Worm (Caenorhabditis elegans) whole organism, young adult: ENCODE results near the gene dyf-19.
A peak's percentile ranks its signal among the peaks of the same experiment; 100 is the strongest.

Source experiments
- B0019.2 ChIP-seq: fragments of 200-800 bp; sonication (Bioruptor generic); conservative IDR thresholded peaks from 2 replicates; pipeline ENCODE4 v1.3.6; 2022; ENCODE audit warnings: missing genetic modification reagents, missing genetic modification characterization, missing compliant biosample characterization
- C06A6.2 ChIP-seq: fragments of 200-800 bp; sonication (Bioruptor generic); conservative IDR thresholded peaks from 2 replicates; pipeline ENCODE4 v1.3.6; 2022; ENCODE audit warnings: missing genetic modification characterization, missing compliant biosample characterization
- F10E7.11 ChIP-seq: sonication (generic microtip); optimal IDR thresholded peaks from 2 replicates; lab custom pipeline; 2017; ENCODE audit warnings: mild to moderate bottlenecking, missing genetic modification characterization, moderate library complexity, missing compliant biosample characterization
- F22D6.2 ChIP-seq: sonication (generic microtip); optimal IDR thresholded peaks from 2 replicates; lab custom pipeline; 2016; ENCODE audit warnings: mild to moderate bottlenecking, missing genetic modification characterization, missing compliant biosample characterization
- F23B12.7 ChIP-seq: sonication (generic microtip); optimal IDR thresholded peaks from 2 replicates; lab custom pipeline; 2017; ENCODE audit warnings: missing genetic modification characterization, mild to moderate bottlenecking, missing compliant biosample characterization, antibody characterized with exemption, moderate library complexity; ENCODE audit not compliant: insufficient read depth
- F33H1.4 ChIP-seq: fragments of 200-800 bp; sonication (Bioruptor generic); IDR thresholded peaks from 2 replicates; pipeline ENCODE4 v1.3.6; 2022; ENCODE audit warnings: missing genetic modification reagents, missing genetic modification characterization, missing compliant biosample characterization
- F37B4.10 ChIP-seq: fragments of 200-800 bp; sonication (Bioruptor generic); IDR thresholded peaks from 2 replicates; pipeline ENCODE4 v1.3.6; 2022; ENCODE audit warnings: missing genetic modification characterization, missing compliant biosample characterization
- F49E8.2 ChIP-seq: sonication (generic microtip); optimal IDR thresholded peaks from 3 replicates; lab custom pipeline; 2017; ENCODE audit warnings: missing genetic modification characterization, mild to moderate bottlenecking, missing compliant biosample characterization, antibody characterized with exemption, moderate library complexity; ENCODE audit not compliant: insufficient read depth
- F55B11.4 ChIP-seq: sonication (generic microtip); optimal IDR thresholded peaks from 2 replicates; lab custom pipeline; 2016; ENCODE audit warnings: missing compliant biosample characterization, missing genetic modification characterization, borderline replicate concordance; ENCODE audit not compliant: insufficient read depth
- K12H6.12 ChIP-seq: fragments of 200-800 bp; sonication (Bioruptor generic); optimal IDR thresholded peaks from 2 replicates; lab custom pipeline; 2018; ENCODE audit warnings: mild to moderate bottlenecking, missing genetic modification characterization, missing compliant biosample characterization
- T07F8.4 ChIP-seq: sonication (generic microtip); optimal IDR thresholded peaks from 2 replicates; lab custom pipeline; 2016; ENCODE audit warnings: mild to moderate bottlenecking, missing genetic modification characterization, moderate library complexity, missing compliant biosample characterization
- Y53F4B.3 ChIP-seq: fragments of 200-800 bp; sonication (Bioruptor generic); IDR thresholded peaks from 2 replicates; pipeline ENCODE4 v1.3.6; 2022; ENCODE audit warnings: missing genetic modification reagents, missing genetic modification characterization, missing compliant biosample characterization
- Y79H2A.3 ChIP-seq: fragments of 200-800 bp; sonication (Bioruptor generic); conservative IDR thresholded peaks from 2 replicates; pipeline ENCODE4 v1.3.6; 2022; ENCODE audit warnings: missing genetic modification reagents, missing genetic modification characterization, missing compliant biosample characterization
- ZK185.1 ChIP-seq: sonication (generic microtip); optimal IDR thresholded peaks from 2 replicates; lab custom pipeline; 2016; ENCODE audit warnings: mild to moderate bottlenecking, missing genetic modification characterization, missing compliant biosample characterization; ENCODE audit not compliant: poor library complexity, severe bottlenecking
- ama-1 ChIP-seq, 3 experiments: fragments of 150-350 bp in 1 of 3; sonication (generic microtip) in 2 of 3; optimal IDR thresholded peaks; 2 replicates each; lab custom pipeline; 2014 to 2018; ENCODE audit warnings: missing biosample characterization in 2 of 3, missing genetic modification characterization in 2 of 3, missing genetic modification reagents in 2 of 3
- aptf-2 ChIP-seq: fragments of 200-800 bp; sonication (Bioruptor generic); conservative IDR thresholded peaks from 2 replicates; pipeline ENCODE4 v1.3.6; 2022; ENCODE audit warnings: missing genetic modification reagents, missing genetic modification characterization, missing compliant biosample characterization
- atf-7 ChIP-seq: sonication (generic microtip); optimal IDR thresholded peaks from 2 replicates; lab custom pipeline; 2017; ENCODE audit warnings: mild to moderate bottlenecking, missing genetic modification characterization, missing compliant biosample characterization
- attf-3 ChIP-seq: fragments of 200-800 bp; sonication (Bioruptor generic); conservative IDR thresholded peaks from 2 replicates; pipeline ENCODE4 v1.3.6; 2022; ENCODE audit warnings: missing genetic modification reagents, missing genetic modification characterization, missing compliant biosample characterization
- attf-6 ChIP-seq: fragments of 200-800 bp; sonication (Bioruptor generic); IDR thresholded peaks from 2 replicates; pipeline ENCODE4 v1.3.6; 2022; ENCODE audit warnings: missing genetic modification reagents, missing genetic modification characterization, missing compliant biosample characterization
- bed-1 ChIP-seq: fragments of 200-800 bp; sonication (Bioruptor generic); IDR thresholded peaks from 2 replicates; pipeline ENCODE4 v1.3.6; 2022; ENCODE audit warnings: missing genetic modification reagents, missing genetic modification characterization, missing compliant biosample characterization
- ceh-58 ChIP-seq: fragments of 200-800 bp; sonication (Bioruptor generic); IDR thresholded peaks from 2 replicates; pipeline ENCODE4 v1.3.6; 2022; ENCODE audit warnings: missing genetic modification characterization, missing compliant biosample characterization
- ceh-79 ChIP-seq: sonication (generic microtip); optimal IDR thresholded peaks from 2 replicates; lab custom pipeline; 2017; ENCODE audit warnings: mild to moderate bottlenecking, missing genetic modification characterization, missing compliant biosample characterization
- die-1 ChIP-seq: sonication (generic microtip); optimal IDR thresholded peaks from 2 replicates; lab custom pipeline; 2016; ENCODE audit warnings: missing genotype, mild to moderate bottlenecking, missing genetic modification characterization, missing compliant biosample characterization
- dpff-1 ChIP-seq: sonication (generic microtip); optimal IDR thresholded peaks from 2 replicates; lab custom pipeline; 2017; ENCODE audit warnings: mild to moderate bottlenecking, missing genetic modification characterization, missing compliant biosample characterization
- egl-18 ChIP-seq: fragments of 200-800 bp; sonication (Bioruptor generic); IDR thresholded peaks from 2 replicates; pipeline ENCODE4 v1.3.6; 2022; ENCODE audit warnings: missing genetic modification reagents, missing genetic modification characterization, missing compliant biosample characterization
- him-1 ChIP-seq: sonication (generic microtip); optimal IDR thresholded peaks from 2 replicates; lab custom pipeline; 2016; ENCODE audit warnings: missing genotype, missing genetic modification reagents, missing genetic modification characterization, missing compliant biosample characterization
- hlh-12 ChIP-seq: sonication (generic microtip); optimal IDR thresholded peaks from 2 replicates; lab custom pipeline; 2016; ENCODE audit warnings: missing genetic modification characterization, missing compliant biosample characterization
- hmg-1.2 ChIP-seq: fragments of 200-800 bp; sonication (Bioruptor generic); IDR thresholded peaks from 2 replicates; pipeline ENCODE4 v1.3.6; 2022; ENCODE audit warnings: missing genetic modification reagents, missing genetic modification characterization, missing compliant biosample characterization
- hsf-1 ChIP-seq: fragments of 200-800 bp; sonication (Bioruptor generic); IDR thresholded peaks from 2 replicates; pipeline ENCODE4 v1.3.6; 2022; ENCODE audit warnings: missing genetic modification reagents, missing genetic modification characterization, missing compliant biosample characterization
- lin-54 ChIP-seq: fragments of 200-800 bp; sonication (Bioruptor generic); optimal IDR thresholded peaks from 2 replicates; lab custom pipeline; 2018; ENCODE audit warnings: mild to moderate bottlenecking, missing genetic modification characterization, missing compliant biosample characterization
- lir-1 ChIP-seq: fragments of 200-800 bp; sonication (Bioruptor generic); conservative IDR thresholded peaks from 2 replicates; pipeline ENCODE4 v1.3.6; 2022; ENCODE audit warnings: missing genetic modification reagents, missing genetic modification characterization, missing compliant biosample characterization
- lsy-27 ChIP-seq: sonication (generic microtip); optimal IDR thresholded peaks from 2 replicates; lab custom pipeline; 2017; ENCODE audit warnings: missing genetic modification characterization, mild to moderate bottlenecking, missing compliant biosample characterization, antibody characterized with exemption, missing genotype, borderline replicate concordance; ENCODE audit not compliant: insufficient read depth
- madf-3 ChIP-seq: fragments of 200-800 bp; sonication (Bioruptor generic); IDR thresholded peaks from 2 replicates; pipeline ENCODE4 v1.3.6; 2022; ENCODE audit warnings: missing genetic modification reagents, missing genetic modification characterization, missing compliant biosample characterization
- mcd-1 ChIP-seq: fragments of 200-800 bp; sonication (Bioruptor generic); IDR thresholded peaks from 2 replicates; pipeline ENCODE4 v1.3.6; 2022; ENCODE audit warnings: missing genetic modification reagents, missing genetic modification characterization, missing compliant biosample characterization
- mes-4 ChIP-seq: sonication (generic microtip); optimal IDR thresholded peaks from 2 replicates; lab custom pipeline; 2016; ENCODE audit warnings: missing genotype, missing genetic modification characterization, missing compliant biosample characterization
- pbrm-1 ChIP-seq: fragments of 200-800 bp; sonication (Bioruptor generic); IDR thresholded peaks from 2 replicates; pipeline ENCODE4 v1.3.6; 2022; ENCODE audit warnings: missing genetic modification reagents, missing genetic modification characterization, missing compliant biosample characterization
- sdz-38 ChIP-seq: sonication (generic microtip); optimal IDR thresholded peaks from 2 replicates; lab custom pipeline; 2016; ENCODE audit warnings: missing genotype, missing genetic modification characterization, missing compliant biosample characterization
- snpc-1.1 ChIP-seq: sonication (generic microtip); optimal IDR thresholded peaks from 2 replicates; lab custom pipeline; 2017; ENCODE audit warnings: missing genetic modification characterization, mild to moderate bottlenecking, missing compliant biosample characterization, antibody characterized with exemption, moderate library complexity, missing genotype, missing genetic modification reagents; ENCODE audit not compliant: insufficient read depth
- somi-1 ChIP-seq: fragments of 200-800 bp; sonication (Bioruptor generic); optimal IDR thresholded peaks from 2 replicates; lab custom pipeline; 2018; ENCODE audit warnings: mild to moderate bottlenecking, missing genetic modification characterization, missing compliant biosample characterization
- sptf-2 ChIP-seq: fragments of 200-800 bp; sonication (Bioruptor generic); optimal IDR thresholded peaks from 2 replicates; lab custom pipeline; 2018; ENCODE audit warnings: mild to moderate bottlenecking, missing genetic modification characterization, missing compliant biosample characterization
- xnd-1 ChIP-seq: sonication (generic microtip); optimal IDR thresholded peaks from 2 replicates; lab custom pipeline; 2016; ENCODE audit warnings: missing genotype, missing genetic modification reagents, missing genetic modification characterization, missing compliant biosample characterization
- ztf-25 ChIP-seq: fragments of 200-800 bp; sonication (Bioruptor generic); IDR thresholded peaks from 2 replicates; pipeline ENCODE4 v1.3.6; 2022; ENCODE audit warnings: missing genetic modification reagents, missing genetic modification characterization, missing compliant biosample characterization
- ztf-26 ChIP-seq: sonication (generic microtip); optimal IDR thresholded peaks from 2 replicates; lab custom pipeline; 2017; ENCODE audit warnings: missing genetic modification characterization, missing compliant biosample characterization
- ztf-28 ChIP-seq: fragments of 200-800 bp; sonication (Bioruptor generic); IDR thresholded peaks from 2 replicates; pipeline ENCODE4 v1.3.6; 2022; ENCODE audit warnings: missing genetic modification reagents, missing genetic modification characterization, missing compliant biosample characterization
- ztf-6 ChIP-seq: fragments of 200-800 bp; sonication (Bioruptor generic); IDR thresholded peaks from 2 replicates; pipeline ENCODE4 v1.3.6; 2022; ENCODE audit warnings: missing genetic modification reagents, missing genetic modification characterization, missing compliant biosample characterization

dyf-19 gene

ce11 chrV:19643015-19643414 lies 18.2 kb downstream of the dyf-19 start (continued):
- TF ChIP-seq pbrm-1 (GFP tag; lab: Robert Waterston, UW) = peak; percentile 95
- TF ChIP-seq die-1 (tag; lab: Kevin White, UChicago) = peak; percentile 94
- peak; percentile 78 for TF ChIP-seq hsf-1 (GFP tag; lab: Robert Waterston, UW)
- TF ChIP-seq somi-1 (GFP tag; lab: Kevin White, UChicago) = peak; percentile 70
- no peak for TF ChIP-seq ZK185.1 (tag; lab: Kevin White, UChicago)
- TF ChIP-seq sdz-38 (tag; lab: Kevin White, UChicago) = peak; percentile 50
- 0 out of 2 replicates have a peak, but pooled peaks have one; percentile 9 for TF ChIP-seq Y53F4B.3
- TF ChIP-seq F37B4.10 = peak; percentile 92; the same call in 1 of the 2 replicates
- peak; percentile 89 for TF ChIP-seq lin-54 (GFP tag; lab: Kevin White, UChicago)
- peak; percentile 81 for TF ChIP-seq mcd-1 (GFP tag; lab: Robert Waterston, UW)
- 0 out of 2 replicates have a peak, but pooled peaks have one; percentile 58 for TF ChIP-seq egl-18
- TF ChIP-seq F49E8.2 = peak; percentile 94
- TF ChIP-seq snpc-1.1 (tag; lab: Kevin White, UChicago) = peak; percentile 67
- TF ChIP-seq attf-3 = peak; percentile 68
- TF ChIP-seq sptf-2 (GFP tag; lab: Kevin White, UChicago) = no peak
- no peak for TF ChIP-seq Y79H2A.3 (GFP tag; lab: Robert Waterston, UW)
- TF ChIP-seq ceh-79 (tag; lab: Kevin White, UChicago) = peak; percentile 93
- peak; percentile 89 for TF ChIP-seq F23B12.7 (tag; lab: Kevin White, UChicago)
- TF ChIP-seq F55B11.4 = no peak
- TF ChIP-seq ztf-25 (GFP tag; lab: Robert Waterston, UW) = peak; percentile 89
- peak; percentile 77 for TF ChIP-seq K12H6.12 (tag; lab: Kevin White, UChicago)
- TF ChIP-seq dpff-1 (tag; lab: Kevin White, UChicago) = peak; percentile 63
- TF ChIP-seq ztf-26 = peak; percentile 91
- TF ChIP-seq atf-7 = peak; percentile 80
- TF ChIP-seq B0019.2 (GFP tag; lab: Robert Waterston, UW) = no peak; the same call in 1 of the 2 replicates
- peak; percentile 84 for TF ChIP-seq him-1
- no peak; the same call in 1 of the 2 replicates for TF ChIP-seq madf-3 (GFP tag; lab: Robert Waterston, UW)
- TF ChIP-seq ceh-58 (GFP tag; lab: Robert Waterston, UW) = peak; percentile 90; the same call in 1 of the 2 replicates
- TF ChIP-seq mes-4 (tag; lab: Kevin White, UChicago) = peak; percentile 94
- TF ChIP-seq xnd-1 (tag; lab: Kevin White, UChicago) = peak; percentile 24
- peak; percentile 62 for TF ChIP-seq F33H1.4 (GFP tag; lab: Robert Waterston, UW)
- peak; percentile 51; the same call in 1 of the 2 replicates for TF ChIP-seq aptf-2 (GFP tag; lab: Robert Waterston, UW)
- TF ChIP-seq ztf-6 = 0 out of 2 replicates have a peak, but pooled peaks have one; percentile 69
- TF ChIP-seq lir-1 = 0 out of 2 replicates have a peak, but pooled peaks have one; percentile 43
- peak; percentile 91 for TF ChIP-seq T07F8.4 (tag; lab: Kevin White, UChicago)
- peak; percentile 88; the same call in 1 of the 2 replicates for TF ChIP-seq bed-1
- peak; percentile 75; the same call in 1 of the 2 replicates for TF ChIP-seq ztf-28 (GFP tag; lab: Robert Waterston, UW)
- peak; percentile 78 for TF ChIP-seq F22D6.2
- peak; percentile 88 for TF ChIP-seq F10E7.11 (tag; lab: Kevin White, UChicago)
- TF ChIP-seq attf-6 = peak; percentile 85
- no peak for TF ChIP-seq ama-1 (optimal IDR thresholded peaks at IDR 0.05; lab: Kevin White, UChicago)
- TF ChIP-seq ama-1 (GFP tag; optimal IDR thresholded peaks at IDR 0.05; lab: Kevin White, UChicago) = peak; percentile 79 to 89
- TF ChIP-seq lsy-27 (tag; lab: Kevin White, UChicago) = peak; percentile 89
- peak; percentile 73 for TF ChIP-seq C06A6.2 (GFP tag; lab: Robert Waterston, UW)
- peak; percentile 82 for TF ChIP-seq hmg-1.2
- no peak for TF ChIP-seq hlh-12 (tag; lab: Kevin White, UChicago)
